Fruit fly (Drosophila melanogaster) whole organism, prepupa: ENCODE results near the gene mRpL20.

Experiments
- Eip78C ChIP-seq: fragments of 200-800 bp; sonication (Bioruptor generic); peaks from one replicate; lab custom pipeline; 2016; ENCODE audit warnings: missing biosample characterization, missing genetic modification characterization
- dac ChIP-seq: fragments of 200-800 bp; sonication (Bioruptor generic); optimal IDR thresholded peaks from 2 replicates; lab custom pipeline; 2017; ENCODE audit warnings: missing biosample characterization, mild to moderate bottlenecking, missing genetic modification characterization

dm6 chr3L:13006490-13006889, 11.2 kb downstream of the mRpL20 start, which contains the start of gene CG11263:
- TF ChIP-seq dac (GFP tag; lab: Kevin White, UChicago) (no peak), Eip78C (GFP tag; lab: Kevin White, UChicago) (no peak)
